Fruit fly (Drosophila melanogaster): ENCODE data around the gene jvl.
A peak's percentile ranks its signal among the peaks of the same experiment; 100 is the strongest.

The jvl gene

DNA sequence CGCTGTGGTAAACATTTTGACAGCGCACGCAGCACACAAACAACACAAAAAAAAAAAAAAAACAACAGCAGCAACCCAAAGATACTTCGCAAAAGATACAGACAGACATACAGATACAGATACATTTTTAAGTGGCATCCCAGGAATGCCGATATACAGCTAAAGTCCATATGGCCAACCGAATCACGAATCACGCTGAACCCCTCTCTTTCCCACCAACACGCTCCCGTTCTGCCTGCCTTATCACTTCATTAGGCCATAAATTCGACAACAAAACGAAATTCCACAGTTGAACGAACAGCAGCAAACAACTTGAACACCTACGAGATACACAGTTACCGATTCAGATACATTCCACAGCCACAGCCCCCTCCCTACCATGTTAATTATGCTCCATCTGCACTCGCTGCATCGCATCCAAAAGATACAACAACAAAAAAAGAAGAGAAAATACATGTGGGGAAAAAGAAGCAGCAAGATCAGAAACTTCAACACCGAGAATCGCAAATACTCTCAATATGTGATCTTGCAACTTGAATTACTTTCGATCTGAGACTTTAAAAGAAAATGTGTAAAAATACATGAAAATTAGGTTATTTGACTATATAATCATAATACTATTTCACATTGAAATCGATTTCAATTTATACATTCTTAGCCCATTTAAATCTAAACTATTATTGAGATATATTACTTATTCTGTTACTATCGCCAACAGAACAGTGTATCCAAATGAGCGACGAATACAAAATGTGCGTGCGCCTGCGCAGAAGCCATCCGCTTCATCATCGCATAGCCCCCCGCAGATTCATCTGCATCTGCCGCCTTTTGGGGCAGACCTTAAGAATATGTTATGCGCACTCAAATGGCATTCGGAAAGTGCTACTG, 24.9 kb upstream of the jvl start (continued):
- TF ChIP-seq Eip78C (GFP tag) (peak; percentile 80), svp (GFP tag) (peak; percentile 81), Met (GFP tag; optimal IDR thresholded peaks at IDR 0.05) (peak; percentile 19), Gug (GFP tag; IDR thresholded peaks at IDR 0.05) (no peak), Ets96B (tag; optimal IDR thresholded peaks at IDR 0.05) (peak; percentile 58), CG1621 (tag; optimal IDR thresholded peaks at IDR 0.05) (no peak), OdsH (GFP tag; optimal IDR thresholded peaks at IDR 0.05) (peak; percentile 20), CG32006 (GFP tag; optimal IDR thresholded peaks at IDR 0.05) (peak; percentile 43), Hr4 (GFP tag; optimal IDR thresholded peaks at IDR 0.05) (peak; percentile 7), CG16779 (tag; optimal IDR thresholded peaks at IDR 0.05) (no peak), CG6854 (GFP tag; optimal IDR thresholded peaks at IDR 0.05) (peak; percentile 70), CG11762 (GFP tag; optimal IDR thresholded peaks at IDR 0.05; ENCODE audit: insufficient read depth) (no peak), fd85E (GFP tag; optimal IDR thresholded peaks at IDR 0.05) (no peak), Sox15 (GFP tag; optimal IDR thresholded peaks at IDR 0.05) (no peak), fd59A (GFP tag; optimal IDR thresholded peaks at IDR 0.05) (no peak), achi (GFP tag; optimal IDR thresholded peaks at IDR 0.05) (peak; percentile 22), CG31627 (GFP tag; optimal IDR thresholded peaks at IDR 0.05) (peak; percentile 28), CG11294 (GFP tag; IDR thresholded peaks at IDR 0.05) (no peak), dsx (GFP tag; optimal IDR thresholded peaks at IDR 0.05; ENCODE audit: poor library complexity, severe bottlenecking) (peak; percentile 75), cyc (GFP tag; optimal IDR thresholded peaks at IDR 0.05) (no peak)

DNA sequence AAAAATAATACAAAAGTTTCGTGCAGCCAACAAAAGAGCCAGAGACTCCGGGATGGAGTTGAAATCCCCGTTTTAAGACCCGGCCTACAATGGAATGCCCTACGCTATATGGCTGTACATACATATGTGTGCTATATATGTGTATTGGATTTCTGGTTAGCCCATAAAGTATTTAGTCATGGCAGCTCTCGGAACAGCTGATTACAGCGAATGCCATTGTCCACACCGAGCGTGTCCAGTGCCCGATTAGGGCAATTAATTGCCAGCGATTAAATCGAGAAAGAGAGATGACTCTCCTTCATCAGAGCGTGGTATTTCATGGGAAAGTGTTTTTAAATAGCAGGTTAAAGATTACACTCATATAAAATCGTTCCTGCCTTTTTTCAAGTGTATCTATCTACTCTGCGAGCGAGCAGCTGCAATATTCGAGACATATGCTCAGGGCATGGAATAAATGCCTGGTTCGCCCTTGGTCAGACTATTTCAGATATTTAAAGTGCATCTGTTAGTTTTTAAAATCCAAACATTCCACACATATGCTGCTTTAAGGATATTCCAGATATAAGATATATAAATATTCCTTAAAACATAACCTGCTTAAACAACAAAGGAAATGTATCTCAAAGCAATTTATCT, 24.2 kb upstream of the jvl start:
- TF ChIP-seq OdsH (GFP tag; optimal IDR thresholded peaks at IDR 0.05) (peak; percentile 31), CG10631 (GFP tag; optimal IDR thresholded peaks at IDR 0.05) (no peak), fkh (GFP tag; optimal IDR thresholded peaks at IDR 0.05) (no peak), CG3032 (tag; optimal IDR thresholded peaks at IDR 0.05) (peak; percentile 58), vri (GFP tag; optimal IDR thresholded peaks at IDR 0.05) (peak; percentile 30), CG34406 (GFP tag; optimal IDR thresholded peaks at IDR 0.05) (no peak), achi (GFP tag; optimal IDR thresholded peaks at IDR 0.05) (peak; percentile 37), Smox (GFP tag; optimal IDR thresholded peaks at IDR 0.05) (no peak), CG8119 (GFP tag; IDR thresholded peaks at IDR 0.05) (peak; percentile 50), CG6276 (GFP tag; optimal IDR thresholded peaks at IDR 0.05) (no peak), CG8319 (GFP tag; optimal IDR thresholded peaks at IDR 0.05) (no peak), CG11294 (GFP tag; IDR thresholded peaks at IDR 0.05) (no peak), CG31627 (GFP tag; optimal IDR thresholded peaks at IDR 0.05) (no peak), eg (GFP tag; IDR thresholded peaks at IDR 0.05) (peak; percentile 48; the same call in 1 of the 3 replicates), CG6792 (GFP tag; optimal IDR thresholded peaks at IDR 0.05) (no peak), Gug (GFP tag; IDR thresholded peaks at IDR 0.05) (no peak), pdm3 (GFP tag; optimal IDR thresholded peaks at IDR 0.05) (peak; percentile 27), Hr4 (GFP tag; optimal IDR thresholded peaks at IDR 0.05) (peak; percentile 10), Eip93F (GFP tag; optimal IDR thresholded peaks at IDR 0.05) (no peak), CG8632 (GFP tag; optimal IDR thresholded peaks at IDR 0.05) (no peak), Sox15 (GFP tag; optimal IDR thresholded peaks at IDR 0.05) (no peak), Ets21C (GFP tag; optimal IDR thresholded peaks at IDR 0.05) (no peak), CG1621 (tag; optimal IDR thresholded peaks at IDR 0.05) (peak; percentile 10), Met (GFP tag; optimal IDR thresholded peaks at IDR 0.05) (peak; percentile 4), CG9139 (GFP tag; optimal IDR thresholded peaks at IDR 0.05) (no peak), fd59A (GFP tag; optimal IDR thresholded peaks at IDR 0.05) (peak; percentile 52), CG6808 (GFP tag; optimal IDR thresholded peaks at IDR 0.05) (no peak), CG15336 (GFP tag; IDR thresholded peaks at IDR 0.05) (peak; percentile 32; the same call in 1 of the 2 replicates), CG6163 (GFP tag; IDR thresholded peaks at IDR 0.05) (no peak), Hr39 (GFP tag; optimal IDR thresholded peaks at IDR 0.05) (peak; percentile 15), Ets96B (tag; optimal IDR thresholded peaks at IDR 0.05) (no peak), Eip75B (GFP tag; optimal IDR thresholded peaks at IDR 0.05) (no peak), Sox14 (GFP tag; optimal IDR thresholded peaks at IDR 0.05) (peak; percentile 13), svp (GFP tag) (no peak), CG11902 (GFP tag; optimal IDR thresholded peaks at IDR 0.05) (no peak), Eip78C (GFP tag) (peak; percentile 55), CG7368 (GFP tag; optimal IDR thresholded peaks at IDR 0.05) (no peak), CG6854 (GFP tag; optimal IDR thresholded peaks at IDR 0.05) (no peak), CG16779 (tag; optimal IDR thresholded peaks at IDR 0.05) (no peak), salr (GFP tag; optimal IDR thresholded peaks at IDR 0.05) (peak in 1 of 2 experiments; percentile 26)

All from whole organism, prepupa.